Worm (Caenorhabditis elegans) whole organism, early embryonic: ENCODE measurements around the gene fbxb-59.

Experiments
- B0310.2 ChIP-seq: sonication (generic microtip); optimal IDR thresholded peaks from 2 replicates; lab custom pipeline; 2016; ENCODE audit warnings: mild to moderate bottlenecking, missing genetic modification characterization, missing compliant biosample characterization
- F13C5.2 ChIP-seq: sonication (generic microtip); optimal IDR thresholded peaks from 2 replicates; lab custom pipeline; 2017; ENCODE audit warnings: mild to moderate bottlenecking, missing genetic modification characterization, inconsistent platforms, missing compliant biosample characterization
- aly-1 ChIP-seq: sonication (generic microtip); optimal IDR thresholded peaks from 2 replicates; lab custom pipeline; 2016; ENCODE audit warnings: missing genetic modification characterization, missing compliant biosample characterization
- ama-1 ChIP-seq: fragments of 150-350 bp; optimal IDR thresholded peaks from 2 replicates; lab custom pipeline; 2014
- ceh-13 ChIP-seq: fragments of 200-800 bp; sonication (Bioruptor generic); optimal IDR thresholded peaks from 2 replicates; lab custom pipeline; 2018; ENCODE audit warnings: mild to moderate bottlenecking, missing genetic modification characterization, missing compliant biosample characterization
- ceh-36 ChIP-seq: sonication (generic microtip); optimal IDR thresholded peaks from 2 replicates; lab custom pipeline; 2016; ENCODE audit warnings: missing genetic modification characterization, inconsistent platforms, missing compliant biosample characterization
- ets-7 ChIP-seq: sonication (generic microtip); optimal IDR thresholded peaks from 2 replicates; lab custom pipeline; 2016; ENCODE audit warnings: missing genotype, missing genetic modification characterization, missing compliant biosample characterization
- flt-1 ChIP-seq: fragments of 200-800 bp; sonication (Bioruptor generic); IDR thresholded peaks from 2 replicates; pipeline ENCODE4 v1.3.6; 2022; ENCODE audit warnings: missing genetic modification characterization, missing compliant biosample characterization
- hmbx-1 ChIP-seq: sonication (generic microtip); optimal IDR thresholded peaks from 2 replicates; lab custom pipeline; 2016; ENCODE audit warnings: mild to moderate bottlenecking, missing genetic modification characterization, missing compliant biosample characterization
- hmg-4 ChIP-seq: fragments of 200-800 bp; sonication (Bioruptor generic); optimal IDR thresholded peaks from 2 replicates; lab custom pipeline; 2018; ENCODE audit warnings: mild to moderate bottlenecking, missing genetic modification characterization, missing compliant biosample characterization
- hnd-1 ChIP-seq: sonication (generic microtip); optimal IDR thresholded peaks from 2 replicates; lab custom pipeline; 2016; ENCODE audit warnings: missing genetic modification characterization, missing compliant biosample characterization
- pes-1 ChIP-seq: fragments of 200-800 bp; sonication (Bioruptor generic); IDR thresholded peaks from 2 replicates; pipeline ENCODE4 v1.3.6; 2022; ENCODE audit warnings: missing genetic modification reagents, missing genetic modification characterization, missing compliant biosample characterization
- scrt-1 ChIP-seq: fragments of 200-800 bp; sonication (Bioruptor generic); IDR thresholded peaks from 2 replicates; pipeline ENCODE4 v1.3.6; 2022; ENCODE audit warnings: missing genetic modification characterization, missing compliant biosample characterization
- sea-1 ChIP-seq: fragments of 200-800 bp; sonication (Bioruptor generic); conservative IDR thresholded peaks from 2 replicates; pipeline ENCODE4 v1.3.6; 2022; ENCODE audit warnings: missing genetic modification characterization, missing compliant biosample characterization
- tbx-11 ChIP-seq: fragments of 200-800 bp; sonication (Bioruptor generic); IDR thresholded peaks from 2 replicates; pipeline ENCODE4 v1.3.6; 2022; ENCODE audit warnings: missing genetic modification characterization, missing compliant biosample characterization
- tbx-37 ChIP-seq: fragments of 200-800 bp; sonication (Bioruptor generic); conservative IDR thresholded peaks from 2 replicates; pipeline ENCODE4 v1.3.6; 2022; ENCODE audit warnings: missing genetic modification reagents, missing genetic modification characterization, missing compliant biosample characterization
- tra-4 ChIP-seq: sonication (generic microtip); optimal IDR thresholded peaks from 2 replicates; lab custom pipeline; 2017; ENCODE audit warnings: missing genetic modification characterization, missing compliant biosample characterization

fbxb-59 gene

DNA sequence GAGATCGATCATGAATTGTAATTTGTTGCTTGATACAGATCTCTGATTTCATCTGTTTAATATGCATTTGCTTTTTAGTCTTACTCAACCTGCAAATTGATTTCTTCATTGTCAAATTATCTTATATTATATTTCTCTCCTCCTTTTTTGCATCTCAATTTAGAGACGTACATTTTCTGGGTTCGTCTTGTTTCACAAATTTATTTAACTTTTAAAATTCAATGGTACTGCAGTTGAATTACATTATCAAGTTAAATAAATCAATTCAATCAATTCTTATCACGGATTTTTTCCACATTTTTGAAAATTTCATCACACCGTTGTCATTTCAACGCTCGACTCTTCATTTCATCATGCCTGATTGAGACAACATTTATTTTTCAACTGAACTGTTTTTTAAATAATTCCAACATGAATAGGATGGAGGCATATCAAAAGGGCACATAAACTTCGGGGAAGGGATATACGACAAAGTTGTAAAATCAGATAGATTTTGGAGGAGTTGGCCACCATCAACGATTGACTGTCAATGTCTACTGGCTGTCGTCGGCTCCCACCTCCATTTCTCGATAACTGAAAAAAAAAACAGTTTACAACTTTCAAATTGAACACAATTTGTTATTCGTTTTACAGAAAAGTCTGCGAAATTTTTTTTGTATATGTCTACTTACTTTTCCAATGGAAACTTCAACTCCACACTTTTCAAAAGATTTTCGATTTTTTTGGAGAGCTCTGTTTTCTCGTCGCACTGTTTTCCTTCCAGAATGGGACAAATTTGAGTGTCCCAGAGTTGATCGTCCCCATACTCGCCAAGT, 43.5 kb downstream of the fbxb-59 start:
- TF ChIP-seq tra-4 (tag; lab: Kevin White, UChicago) = no peak
- no peak for TF ChIP-seq ama-1 (lab: Kevin White, UChicago)
- TF ChIP-seq scrt-1 (GFP tag; lab: Robert Waterston, UW) = no peak
- no peak for TF ChIP-seq ceh-13
- no peak for TF ChIP-seq B0310.2 (tag; lab: Kevin White, UChicago)
- no peak for TF ChIP-seq tbx-11 (GFP tag; lab: Robert Waterston, UW)
- TF ChIP-seq F13C5.2 (tag; lab: Kevin White, UChicago) = no peak
- TF ChIP-seq pes-1 (GFP tag; lab: Robert Waterston, UW) = no peak
- no peak for TF ChIP-seq flt-1 (GFP tag; lab: Robert Waterston, UW)
- TF ChIP-seq ets-7 (tag; lab: Kevin White, UChicago) = no peak
- no peak for TF ChIP-seq hmg-4
- TF ChIP-seq aly-1 (tag; lab: Kevin White, UChicago) = no peak
- TF ChIP-seq ceh-36 (tag; lab: Kevin White, UChicago) = no peak
- TF ChIP-seq sea-1 (GFP tag; lab: Robert Waterston, UW) = no peak
- no peak for TF ChIP-seq hmbx-1
- TF ChIP-seq hnd-1 (tag; lab: Kevin White, UChicago) = no peak
- TF ChIP-seq tbx-37 (GFP tag; lab: Robert Waterston, UW) = no peak

DNA sequence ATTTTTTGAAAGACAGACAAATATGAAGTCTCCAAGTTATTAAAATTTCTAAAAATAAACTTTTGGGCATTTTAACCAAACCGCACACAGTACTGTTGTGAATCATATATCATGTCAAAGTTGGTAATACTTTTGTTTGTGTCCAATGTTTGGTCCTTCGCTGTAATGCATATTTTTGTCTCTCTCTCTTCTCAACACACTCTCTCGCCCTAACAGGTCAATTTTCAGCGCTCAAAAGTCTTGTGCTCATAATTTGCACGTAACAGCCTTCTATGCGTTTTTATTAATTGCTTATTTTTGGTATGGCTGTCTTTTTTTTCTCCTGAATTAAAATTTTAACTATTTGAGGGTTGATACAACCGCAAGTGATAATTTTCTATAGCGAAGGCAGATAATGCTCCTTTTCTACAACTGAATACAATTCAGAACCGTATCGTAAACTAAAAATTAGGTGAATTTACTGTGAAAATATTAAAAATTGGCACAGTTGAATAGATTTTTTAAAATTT, 44.2 kb downstream of the fbxb-59 start:
- TF ChIP-seq hmbx-1 (no peak), B0310.2 (tag; lab: Kevin White, UChicago) (no peak), ama-1 (lab: Kevin White, UChicago) (no peak), ceh-36 (tag; lab: Kevin White, UChicago) (no peak), flt-1 (GFP tag; lab: Robert Waterston, UW) (no peak), F13C5.2 (tag; lab: Kevin White, UChicago) (no peak), aly-1 (tag; lab: Kevin White, UChicago) (no peak)

DNA sequence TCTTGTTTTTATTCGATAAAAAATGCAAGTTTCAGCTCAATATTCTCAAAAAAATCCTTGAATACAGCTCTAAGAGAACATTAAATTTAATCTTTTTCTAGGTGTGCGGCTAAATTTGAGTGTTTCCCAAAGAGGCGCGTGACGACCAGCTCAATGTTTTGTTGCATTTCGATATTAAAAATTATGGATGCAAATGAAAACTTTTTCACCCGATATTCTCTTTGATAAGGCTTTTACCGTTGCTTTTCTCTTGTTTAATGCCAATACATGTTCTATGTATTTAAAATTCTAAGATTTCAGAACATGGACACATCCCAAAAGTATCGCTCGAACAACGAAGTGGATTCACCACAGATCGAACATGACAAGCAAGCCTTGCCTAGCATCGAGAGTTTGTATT, 47.8 kb downstream of the fbxb-59 start, which contains the start of gene F19B2.6:
Gene F19B2.6, plus strand, starts transcription at position 301 of the 400 bp plus-strand sequence.
- TF ChIP-seq B0310.2 (tag; lab: Kevin White, UChicago) = no peak
- no peak for TF ChIP-seq scrt-1 (GFP tag; lab: Robert Waterston, UW)
- no peak for TF ChIP-seq hnd-1 (tag; lab: Kevin White, UChicago)
- no peak for TF ChIP-seq sea-1 (GFP tag; lab: Robert Waterston, UW)
- no peak for TF ChIP-seq ama-1 (lab: Kevin White, UChicago)
- no peak for TF ChIP-seq aly-1 (tag; lab: Kevin White, UChicago)
- TF ChIP-seq ets-7 (tag; lab: Kevin White, UChicago) = no peak
- no peak for TF ChIP-seq ceh-13
- TF ChIP-seq hmg-4 = no peak
- no peak for TF ChIP-seq F13C5.2 (tag; lab: Kevin White, UChicago)
- no peak for TF ChIP-seq hmbx-1
- TF ChIP-seq tbx-37 (GFP tag; lab: Robert Waterston, UW) = no peak
